Fruit fly (Drosophila melanogaster) whole organism, embryonic: Measurements from ENCODE around the gene CG43346.
A peak's percentile ranks its signal among the peaks of the same experiment; 100 is the strongest.

Experiments used
- B-H2 ChIP-seq: fragments of 200-800 bp; sonication (Bioruptor generic); optimal IDR thresholded peaks from 2 replicates; lab custom pipeline; 2018; ENCODE audit warnings: missing biosample characterization, mild to moderate bottlenecking, missing genetic modification characterization
- BtbVII ChIP-seq: fragments of 200-800 bp; sonication (Bioruptor generic); optimal IDR thresholded peaks from 3 replicates; lab custom pipeline; 2017; ENCODE audit warnings: missing biosample characterization, mild to moderate bottlenecking, missing genetic modification characterization
- Bteb2 ChIP-seq: fragments of 200-800 bp; sonication (Bioruptor generic); optimal IDR thresholded peaks from 2 replicates; lab custom pipeline; 2016; ENCODE audit warnings: missing biosample characterization, missing genetic modification characterization
- C15 ChIP-seq: fragments of 200-800 bp; sonication (Bioruptor generic); IDR thresholded peaks from 3 replicates; pipeline ENCODE4 v1.3.6; 2022; ENCODE audit warnings: missing biosample characterization, missing genetic modification characterization
- CG10979 ChIP-seq: fragments of 200-800 bp; sonication (Bioruptor generic); optimal IDR thresholded peaks from 2 replicates; lab custom pipeline; 2018; ENCODE audit warnings: missing biosample characterization, mild to moderate bottlenecking, missing genetic modification characterization, moderate library complexity
- CG12071 ChIP-seq: fragments of 200-800 bp; sonication (Bioruptor generic); optimal IDR thresholded peaks from 3 replicates; lab custom pipeline; 2018; ENCODE audit warnings: missing biosample characterization, mild to moderate bottlenecking, missing genetic modification characterization
- CG13894 ChIP-seq: fragments of 200-800 bp; sonication (Bioruptor generic); optimal IDR thresholded peaks from 3 replicates; lab custom pipeline; 2018; ENCODE audit warnings: missing biosample characterization, mild to moderate bottlenecking, missing genetic modification characterization, moderate library complexity
- CG14710 ChIP-seq: fragments of 200-800 bp; sonication (Bioruptor generic); optimal IDR thresholded peaks from 3 replicates; lab custom pipeline; 2019; ENCODE audit warnings: missing biosample characterization, mild to moderate bottlenecking, missing genetic modification characterization, moderate library complexity
- CG15696 ChIP-seq: fragments of 200-800 bp; sonication (Bioruptor generic); optimal IDR thresholded peaks from 2 replicates; lab custom pipeline; 2019; ENCODE audit warnings: missing biosample characterization, mild to moderate bottlenecking, missing genetic modification characterization, moderate library complexity
- CG16779 ChIP-seq: fragments of 200-800 bp; sonication (Bioruptor generic); IDR thresholded peaks from 2 replicates; pipeline ENCODE4 v1.3.6; 2022; ENCODE audit warnings: missing biosample characterization, missing genetic modification characterization
- CG16863 ChIP-seq: fragments of 200-800 bp; sonication (Bioruptor generic); optimal IDR thresholded peaks from 3 replicates; lab custom pipeline; 2016; ENCODE audit warnings: missing biosample characterization, missing genetic modification characterization
- CG18011 ChIP-seq: fragments of 200-800 bp; sonication (Bioruptor generic); optimal IDR thresholded peaks from 2 replicates; lab custom pipeline; 2017; ENCODE audit warnings: missing biosample characterization, missing genetic modification characterization, mild to moderate bottlenecking, moderate library complexity, missing genotype
- CG18476 ChIP-seq: fragments of 200-800 bp; sonication (Bioruptor generic); optimal IDR thresholded peaks from 2 replicates; lab custom pipeline; 2016; ENCODE audit warnings: missing biosample characterization, mild to moderate bottlenecking, missing genetic modification characterization
- CG3726 ChIP-seq: fragments of 200-800 bp; sonication (Bioruptor generic); IDR thresholded peaks from 3 replicates; pipeline ENCODE4, ENCODE4 v1.3.6; 2022; ENCODE audit warnings: missing biosample characterization, missing genetic modification characterization
- CG6813 ChIP-seq: fragments of 200-800 bp; sonication (Bioruptor generic); optimal IDR thresholded peaks from 2 replicates; lab custom pipeline; 2017; ENCODE audit warnings: missing biosample characterization, missing genetic modification characterization, mild to moderate bottlenecking, moderate library complexity, missing genetic modification reagents
- CG7372 ChIP-seq: fragments of 200-800 bp; sonication (Bioruptor generic); IDR thresholded peaks from 2 replicates; pipeline ENCODE4 v1.3.6; 2022; ENCODE audit warnings: missing biosample characterization, missing genetic modification characterization
- CG7556 ChIP-seq: fragments of 200-800 bp; sonication (Bioruptor generic); optimal IDR thresholded peaks from 2 replicates; lab custom pipeline; 2017; ENCODE audit warnings: missing biosample characterization, mild to moderate bottlenecking, missing genetic modification characterization
- CG7987 ChIP-seq: fragments of 200-800 bp; sonication (Bioruptor generic); optimal IDR thresholded peaks from 2 replicates; lab custom pipeline; 2018; ENCODE audit warnings: missing biosample characterization, mild to moderate bottlenecking, missing genetic modification characterization, moderate library complexity
- CG8924 ChIP-seq: fragments of 200-800 bp; optimal IDR thresholded peaks from 3 replicates; lab custom pipeline; 2019; ENCODE audit warnings: missing biosample characterization, mild to moderate bottlenecking, missing genetic modification characterization, moderate library complexity
- CG9797 ChIP-seq: fragments of 200-800 bp; sonication (Bioruptor generic); optimal IDR thresholded peaks from 3 replicates; lab custom pipeline; 2018; ENCODE audit warnings: missing biosample characterization, mild to moderate bottlenecking, missing genetic modification characterization
- Gsc ChIP-seq: fragments of 200-800 bp; sonication (Bioruptor generic); IDR thresholded peaks from 2 replicates; pipeline ENCODE4 v1.3.6; 2022; ENCODE audit warnings: missing biosample characterization, missing genetic modification characterization
- Lpt ChIP-seq: fragments of >200 bp; optimal IDR thresholded peaks from 2 replicates; lab custom pipeline; 2018; ENCODE audit warnings: missing biosample characterization, missing genetic modification characterization
- Mrtf ChIP-seq: fragments of 200-800 bp; sonication (Bioruptor generic); IDR thresholded peaks from 3 replicates; pipeline ENCODE4 v1.3.6; 2022; ENCODE audit warnings: missing biosample characterization, missing genetic modification characterization
- NC2α ChIP-seq: fragments of 200-800 bp; sonication (Bioruptor generic); optimal IDR thresholded peaks from 2 replicates; lab custom pipeline; 2016; ENCODE audit warnings: missing biosample characterization, missing genetic modification characterization
- PHDP ChIP-seq: fragments of 200-800 bp; sonication (Bioruptor generic); optimal IDR thresholded peaks from 3 replicates; lab custom pipeline; 2018; ENCODE audit warnings: missing biosample characterization, mild to moderate bottlenecking, missing genetic modification characterization, moderate library complexity
- Poxn ChIP-seq: fragments of 200-800 bp; sonication (Bioruptor generic); IDR thresholded peaks from 2 replicates; pipeline ENCODE4 v1.3.6; 2022; ENCODE audit warnings: missing biosample characterization, missing genetic modification characterization
- Ravus ChIP-seq: fragments of 200-800 bp; sonication (Bioruptor generic); IDR thresholded peaks from 2 replicates; pipeline ENCODE4 v1.3.6; 2022; ENCODE audit warnings: missing biosample characterization, missing genetic modification characterization
- Side ChIP-seq: fragments of 200-800 bp; sonication (Bioruptor generic); optimal IDR thresholded peaks from 2 replicates; lab custom pipeline; 2016; ENCODE audit warnings: missing biosample characterization, missing genetic modification characterization
- Sry-δ ChIP-seq: fragments of 200-800 bp; sonication (Bioruptor generic); optimal IDR thresholded peaks from 2 replicates; lab custom pipeline; 2016; ENCODE audit warnings: missing biosample characterization, missing genetic modification characterization
- TFAM ChIP-seq: fragments of 200-800 bp; sonication (Bioruptor generic); optimal IDR thresholded peaks from 2 replicates; lab custom pipeline; 2017; ENCODE audit warnings: missing biosample characterization, missing genetic modification characterization, inconsistent platforms
- Usf ChIP-seq: fragments of 200-800 bp; sonication (Bioruptor generic); optimal IDR thresholded peaks from 2 replicates; lab custom pipeline; 2017; ENCODE audit warnings: missing genotype, missing biosample characterization, missing genetic modification characterization
- cas ChIP-seq: fragments of 200-800 bp; sonication (Bioruptor generic); IDR thresholded peaks from 2 replicates; pipeline ENCODE4 v1.3.6; 2022; ENCODE audit warnings: missing biosample characterization, missing genetic modification characterization
- crp ChIP-seq, 2 experiments: fragments of 200-800 bp; sonication (Bioruptor generic); optimal IDR thresholded peaks; 2 replicates in 1 of 2; 3 replicates in 1 of 2; lab custom pipeline; 2017; ENCODE audit warnings: missing biosample characterization in 2 of 2, missing genetic modification characterization in 2 of 2, mild to moderate bottlenecking in 1 of 2, moderate library complexity in 1 of 2
- cwo ChIP-seq: fragments of 200-800 bp; sonication (Bioruptor generic); optimal IDR thresholded peaks from 3 replicates; lab custom pipeline; 2017; ENCODE audit warnings: missing biosample characterization, missing genetic modification characterization, mild to moderate bottlenecking, moderate library complexity, missing genetic modification reagents
- dmrt11E ChIP-seq: fragments of 200-800 bp; sonication (Bioruptor generic); optimal IDR thresholded peaks from 3 replicates; lab custom pipeline; 2018; ENCODE audit warnings: missing biosample characterization, mild to moderate bottlenecking, missing genetic modification characterization, moderate library complexity
- fd3F ChIP-seq: fragments of 200-800 bp; sonication (Bioruptor generic); optimal IDR thresholded peaks from 2 replicates; lab custom pipeline; 2018; ENCODE audit warnings: missing biosample characterization, mild to moderate bottlenecking, missing genetic modification characterization, moderate library complexity
- gcm ChIP-seq: fragments of 200-800 bp; sonication (Bioruptor generic); optimal IDR thresholded peaks from 2 replicates; lab custom pipeline; 2019; ENCODE audit warnings: missing biosample characterization, mild to moderate bottlenecking, missing genetic modification characterization, moderate library complexity
- mam ChIP-seq: fragments of 200-800 bp; sonication (Bioruptor generic); optimal IDR thresholded peaks from 3 replicates; lab custom pipeline; 2016; ENCODE audit warnings: missing biosample characterization, missing genetic modification characterization
- pb ChIP-seq: fragments of 200-800 bp; sonication (Bioruptor generic); optimal IDR thresholded peaks from 3 replicates; lab custom pipeline; 2016; ENCODE audit warnings: missing biosample characterization, missing genetic modification characterization
- row ChIP-seq: fragments of 200-800 bp; sonication (Bioruptor generic); IDR thresholded peaks from 3 replicates; pipeline ENCODE4 v1.3.6; 2022; ENCODE audit warnings: missing biosample characterization, missing genetic modification characterization
- sens ChIP-seq: fragments of 200-800 bp; sonication (Bioruptor generic); peaks from one replicate; lab custom pipeline; 2016; ENCODE audit warnings: missing biosample characterization, missing genetic modification characterization
- sqz ChIP-seq: fragments of 200-800 bp; sonication (Bioruptor generic); optimal IDR thresholded peaks from 3 replicates; lab custom pipeline; 2018; ENCODE audit warnings: missing biosample characterization, mild to moderate bottlenecking, missing genetic modification characterization
- stc ChIP-seq: fragments of 200-800 bp; sonication (Bioruptor generic); IDR thresholded peaks from 2 replicates; pipeline ENCODE4 v1.3.6; 2022; ENCODE audit warnings: missing biosample characterization, missing genetic modification characterization
- tll ChIP-seq, 2 experiments: fragments of 200-800 bp in 1 of 2; fragments of >200 bp in 1 of 2; sonication (Bioruptor generic) in 1 of 2; optimal IDR thresholded peaks; 2 replicates each; lab custom pipeline; 2017 to 2019; ENCODE audit warnings: missing biosample characterization in 2 of 2, missing genetic modification characterization in 2 of 2, mild to moderate bottlenecking in 1 of 2, moderate library complexity in 1 of 2
- trem ChIP-seq: fragments of 200-800 bp; optimal IDR thresholded peaks from 3 replicates; lab custom pipeline; 2019; ENCODE audit warnings: missing biosample characterization, mild to moderate bottlenecking, missing genetic modification characterization, moderate library complexity
- usp ChIP-seq: fragments of >200 bp; optimal IDR thresholded peaks from 2 replicates; lab custom pipeline; 2017; ENCODE audit warnings: missing biosample characterization, missing genetic modification characterization
- vvl ChIP-seq: fragments of 200-800 bp; sonication (Bioruptor generic); IDR thresholded peaks from 2 replicates; pipeline ENCODE4 v1.3.6; 2022; ENCODE audit warnings: missing biosample characterization, missing genetic modification characterization
- z ChIP-seq: fragments of 200-800 bp; sonication (Bioruptor generic); IDR thresholded peaks from 3 replicates; pipeline ENCODE4 v1.3.6; 2022; ENCODE audit warnings: missing biosample characterization, missing genetic modification characterization
- zfh2 ChIP-seq: fragments of 200-800 bp; sonication (Bioruptor generic); optimal IDR thresholded peaks from 2 replicates; lab custom pipeline; 2016; ENCODE audit warnings: missing biosample characterization, missing genetic modification characterization

The CG43346 gene

DNA sequence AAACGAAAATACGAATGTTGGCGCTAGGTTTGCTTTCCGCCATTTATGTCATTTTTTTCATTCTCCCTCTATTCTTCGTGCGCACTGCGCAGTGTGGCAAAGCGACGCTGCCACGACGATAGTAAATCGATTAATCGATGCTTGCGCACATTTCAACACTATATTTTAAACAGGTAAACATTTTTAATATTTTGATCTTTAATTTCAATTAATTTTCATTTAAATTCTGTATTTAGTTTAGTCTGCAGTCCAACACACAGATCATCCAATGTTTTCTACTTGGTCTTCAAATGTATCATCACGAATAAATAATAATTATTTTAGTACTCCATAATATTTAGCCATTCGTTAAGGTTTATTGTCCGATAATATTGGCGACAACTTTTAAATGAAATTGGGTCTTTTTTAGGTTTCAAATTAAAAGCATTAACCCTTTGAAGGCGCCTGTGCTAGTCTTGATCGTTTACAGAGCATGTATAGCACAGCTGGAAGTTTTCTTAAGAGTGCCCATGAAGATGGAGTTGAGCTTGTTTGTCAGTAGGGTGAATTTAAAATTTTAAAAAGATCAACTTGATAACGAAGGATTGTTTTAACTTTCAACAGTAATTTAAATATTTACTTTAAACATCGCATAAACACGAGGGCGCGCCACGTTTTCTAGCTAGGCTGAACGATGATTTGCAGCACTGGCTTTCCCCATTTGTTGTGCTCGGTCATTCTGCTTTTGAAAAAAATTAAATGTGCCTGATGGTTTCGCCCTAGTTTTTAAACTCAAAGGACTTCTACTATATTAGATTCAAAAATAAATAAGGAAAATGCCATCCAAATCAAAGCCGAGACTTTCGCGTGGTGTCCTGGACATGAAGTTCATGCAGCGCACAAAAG is 12.0 kb downstream of the CG43346 start, which contains the start of the genes Mpp6 and E2f2:
Gene Mpp6, plus strand, starts transcription at position 133 of the 885 bp plus-strand sequence.
Gene E2f2, minus strand, starts transcription at position 594 of the 885 bp plus-strand sequence.
- TF ChIP-seq tll (GFP tag; optimal IDR thresholded peaks at IDR 0.05; lab: Kevin White, UChicago) (no peak), vvl (GFP tag; lab: Robert Waterston, UW) (peak; percentile 63; the same call in 1 of the 2 replicates), Side (no peak), Mrtf (GFP tag; lab: Robert Waterston, UW) (no peak), CG9797 (GFP tag; lab: Kevin White, UChicago) (no peak), row (GFP tag; lab: Robert Waterston, UW) (peak; percentile 53), CG8924 (tag; lab: Kevin White, UChicago) (peak; percentile 13), CG13894 (tag; lab: Kevin White, UChicago) (no peak), CG7987 (peak; percentile 28), Lpt (GFP tag; lab: Kevin White, UChicago) (no peak), BtbVII (no peak), stc (no peak), CG3726 (GFP tag; lab: Robert Waterston, UW) (no peak), CG16779 (GFP tag; lab: Robert Waterston, UW) (peak; percentile 60; the same call in 1 of the 2 replicates), CG15696 (tag; lab: Kevin White, UChicago) (no peak), Gsc (GFP tag; lab: Robert Waterston, UW) (no peak), CG18476 (GFP tag; lab: Kevin White, UChicago) (no peak), CG7372 (GFP tag; lab: Robert Waterston, UW) (no peak), CG7556 (GFP tag; lab: Kevin White, UChicago) (peak; percentile 33), CG14710 (peak; percentile 56), CG16863 (GFP tag; lab: Kevin White, UChicago) (no peak), crp (GFP tag; optimal IDR thresholded peaks at IDR 0.05; lab: Kevin White, UChicago) (peak in 1 of 2 experiments; percentile 24), CG6813 (GFP tag; lab: Kevin White, UChicago) (no peak), fd3F (GFP tag; lab: Kevin White, UChicago) (no peak), dmrt11E (tag; lab: Kevin White, UChicago) (no peak), zfh2 (GFP tag; lab: Kevin White, UChicago) (peak; percentile 42), cwo (no peak), Sry-δ (GFP tag; lab: Kevin White, UChicago) (peak; percentile 59), z (GFP tag; lab: Robert Waterston, UW) (no peak), sens (GFP tag; lab: Kevin White, UChicago) (peak; percentile 70), usp (GFP tag; lab: Kevin White, UChicago) (no peak), NC2α (GFP tag; lab: Kevin White, UChicago) (no peak), Usf (GFP tag; lab: Kevin White, UChicago) (no peak), Poxn (GFP tag; lab: Robert Waterston, UW) (no peak), pb (no peak), Ravus (GFP tag; lab: Robert Waterston, UW) (no peak), Bteb2 (peak; percentile 16), CG12071 (GFP tag; lab: Kevin White, UChicago) (no peak), cas (GFP tag; lab: Robert Waterston, UW) (peak; percentile 27; the same call in 1 of the 2 replicates), mam (GFP tag; lab: Kevin White, UChicago) (peak; percentile 58), CG18011 (GFP tag; lab: Kevin White, UChicago) (no peak), C15 (GFP tag; lab: Robert Waterston, UW) (no peak), B-H2 (GFP tag; lab: Kevin White, UChicago) (peak; percentile 61), gcm (GFP tag; lab: Kevin White, UChicago) (no peak), PHDP (tag; lab: Kevin White, UChicago) (no peak), CG10979 (tag; lab: Kevin White, UChicago) (no peak), TFAM (GFP tag; lab: Kevin White, UChicago) (no peak), trem (tag; lab: Kevin White, UChicago) (peak; percentile 33), sqz (GFP tag; lab: Kevin White, UChicago) (peak; percentile 54)
